Fruit fly (Drosophila melanogaster) whole organism, embryonic: ENCODE data around the gene Nph.

ENCODE experiments used
- Awh ChIP-seq: fragments of 200-800 bp; sonication (Bioruptor generic); IDR thresholded peaks from 2 replicates; pipeline ENCODE4, ENCODE4 v1.3.6; 2022; ENCODE audit warnings: missing biosample characterization, missing genetic modification characterization
- B-H1 ChIP-seq: fragments of 200-800 bp; sonication (Bioruptor generic); IDR thresholded peaks from 3 replicates; pipeline ENCODE4 v1.3.6; 2022; ENCODE audit warnings: missing biosample characterization, missing genetic modification characterization
- CG10209 ChIP-seq: fragments of 200-800 bp; sonication (Bioruptor generic); optimal IDR thresholded peaks from 3 replicates; lab custom pipeline; 2017; ENCODE audit warnings: missing biosample characterization, mild to moderate bottlenecking, missing genetic modification characterization, missing genetic modification reagents
- CG1024 ChIP-seq: fragments of 200-800 bp; sonication (Bioruptor generic); IDR thresholded peaks from 2 replicates; pipeline ENCODE4 v1.3.6; 2022; ENCODE audit warnings: missing biosample characterization, missing genetic modification characterization
- CG10267 ChIP-seq: fragments of 200-800 bp; sonication (Bioruptor generic); optimal IDR thresholded peaks from 2 replicates; lab custom pipeline; 2018; ENCODE audit warnings: missing biosample characterization, mild to moderate bottlenecking, missing genetic modification characterization, moderate library complexity
- CG10366 ChIP-seq: fragments of 200-800 bp; sonication (Bioruptor generic); IDR thresholded peaks from 2 replicates; pipeline ENCODE4 v1.3.6; 2022; ENCODE audit warnings: missing biosample characterization, missing genetic modification characterization
- CG11085 ChIP-seq: fragments of 200-800 bp; sonication (Bioruptor generic); IDR thresholded peaks from 2 replicates; pipeline ENCODE4 v1.3.6; 2022; ENCODE audit warnings: missing biosample characterization, missing genetic modification characterization
- CG11398 ChIP-seq: fragments of 200-800 bp; sonication (Bioruptor generic); optimal IDR thresholded peaks from 2 replicates; lab custom pipeline; 2016; ENCODE audit warnings: missing biosample characterization, missing genetic modification characterization
- CG12104 ChIP-seq: fragments of 200-800 bp; sonication (Bioruptor generic); optimal IDR thresholded peaks from 3 replicates; lab custom pipeline; 2016; ENCODE audit warnings: missing biosample characterization, missing genetic modification characterization
- CG15073 ChIP-seq: fragments of 200-800 bp; sonication (Bioruptor generic); optimal IDR thresholded peaks from 2 replicates; lab custom pipeline; 2016; ENCODE audit warnings: missing biosample characterization, missing genetic modification characterization
- CG15479 ChIP-seq: fragments of 200-800 bp; sonication (Bioruptor generic); optimal IDR thresholded peaks from 3 replicates; lab custom pipeline; 2019; ENCODE audit warnings: missing biosample characterization, mild to moderate bottlenecking, missing genetic modification characterization, moderate library complexity
- CG34422 ChIP-seq: fragments of 200-800 bp; sonication (Bioruptor generic); IDR thresholded peaks from 3 replicates; pipeline ENCODE4 v1.3.6; 2022; ENCODE audit warnings: missing biosample characterization, missing genetic modification characterization
- CG4328 ChIP-seq: fragments of 200-800 bp; sonication (Bioruptor generic); optimal IDR thresholded peaks from 3 replicates; lab custom pipeline; 2017; ENCODE audit warnings: missing biosample characterization, missing genetic modification reagents, missing genetic modification characterization
- CG4820 ChIP-seq: fragments of 200-800 bp; sonication (Bioruptor generic); optimal IDR thresholded peaks from 3 replicates; lab custom pipeline; 2016; ENCODE audit warnings: missing biosample characterization, missing genetic modification characterization
- CG6765 ChIP-seq: fragments of 200-800 bp; sonication (Bioruptor generic); optimal IDR thresholded peaks from 3 replicates; lab custom pipeline; 2017; ENCODE audit warnings: missing biosample characterization, mild to moderate bottlenecking, missing genetic modification characterization
- CG8478 ChIP-seq: fragments of >200 bp; optimal IDR thresholded peaks from 2 replicates; lab custom pipeline; 2018
- CG9609 ChIP-seq: fragments of 200-800 bp; sonication (Bioruptor generic); optimal IDR thresholded peaks from 3 replicates; lab custom pipeline; 2016; ENCODE audit warnings: missing biosample characterization, missing genetic modification characterization
- Dad ChIP-seq: fragments of 200-800 bp; sonication (Bioruptor generic); optimal IDR thresholded peaks from 3 replicates; lab custom pipeline; 2016; ENCODE audit warnings: missing biosample characterization, missing genetic modification characterization
- Doc2 ChIP-seq: fragments of 200-800 bp; sonication (Bioruptor generic); IDR thresholded peaks from 2 replicates; pipeline ENCODE4 v1.3.6; 2022; ENCODE audit warnings: missing biosample characterization, missing genetic modification characterization
- E2f1 ChIP-seq: fragments of 200-800 bp; sonication (Bioruptor generic); IDR thresholded peaks from 2 replicates; pipeline ENCODE4 v1.3.6; 2022; ENCODE audit warnings: missing biosample characterization, missing genetic modification characterization
- Gug ChIP-seq: fragments of 200-800 bp; sonication (Bioruptor generic); IDR thresholded peaks from 4 replicates; pipeline ENCODE4 v1.3.6; 2022; ENCODE audit warnings: missing biosample characterization, missing genetic modification characterization
- Hand ChIP-seq: fragments of 200-800 bp; sonication (Bioruptor generic); optimal IDR thresholded peaks from 2 replicates; lab custom pipeline; 2017; ENCODE audit warnings: mild to moderate bottlenecking, missing biosample characterization, missing genetic modification reagents, missing genetic modification characterization
- Hr78 ChIP-seq, 2 experiments: fragments of 200-800 bp in 1 of 2; fragments of >200 bp in 1 of 2; sonication (Bioruptor generic) in 1 of 2; optimal IDR thresholded peaks; 2 replicates each; lab custom pipeline; 2017 to 2019; ENCODE audit warnings: missing biosample characterization in 2 of 2, missing genetic modification characterization in 2 of 2, mild to moderate bottlenecking in 1 of 2, moderate library complexity in 1 of 2
- MTF-1 ChIP-seq: fragments of 200-800 bp; sonication (Bioruptor generic); optimal IDR thresholded peaks from 2 replicates; lab custom pipeline; 2018; ENCODE audit warnings: missing biosample characterization, mild to moderate bottlenecking, missing genetic modification characterization, borderline replicate concordance
- Opbp ChIP-seq: fragments of 200-800 bp; sonication (Bioruptor generic); IDR thresholded peaks from 3 replicates; pipeline ENCODE4 v1.3.6; 2022; ENCODE audit warnings: missing biosample characterization, missing genetic modification characterization; ENCODE audit not compliant: partially characterized antibody
- Ptx1 ChIP-seq: fragments of 200-800 bp; sonication (Bioruptor generic); IDR thresholded peaks from 2 replicates; pipeline ENCODE4 v1.3.6; 2022; ENCODE audit warnings: missing biosample characterization, missing genetic modification characterization
- Sin3A ChIP-seq: fragments of >200 bp; optimal IDR thresholded peaks from 2 replicates; lab custom pipeline; 2018
- Sox100B ChIP-seq: fragments of 200-800 bp; sonication (Bioruptor generic); optimal IDR thresholded peaks from 3 replicates; lab custom pipeline; 2018; ENCODE audit warnings: missing biosample characterization, mild to moderate bottlenecking, missing genetic modification characterization
- Ssrp ChIP-seq: fragments of 200-800 bp; sonication (Bioruptor generic); optimal IDR thresholded peaks from 2 replicates; lab custom pipeline; 2018; ENCODE audit warnings: missing biosample characterization, mild to moderate bottlenecking, missing genetic modification characterization, moderate library complexity
- az2 ChIP-seq: fragments of 200-800 bp; sonication (Bioruptor generic); optimal IDR thresholded peaks from 3 replicates; lab custom pipeline; 2016; ENCODE audit warnings: missing biosample characterization, missing genetic modification characterization
- caup ChIP-seq: fragments of 200-800 bp; sonication (Bioruptor generic); optimal IDR thresholded peaks from 3 replicates; lab custom pipeline; 2017; ENCODE audit warnings: missing biosample characterization, mild to moderate bottlenecking, missing genetic modification characterization, moderate library complexity; ENCODE audit not compliant: severe bottlenecking
- ci ChIP-seq: fragments of 200-800 bp; sonication (Bioruptor generic); IDR thresholded peaks from 3 replicates; pipeline ENCODE4 v1.3.6; 2022; ENCODE audit warnings: missing biosample characterization, missing genetic modification characterization
- dimm ChIP-seq: fragments of 200-800 bp; sonication (Bioruptor generic); IDR thresholded peaks from 2 replicates; pipeline ENCODE4 v1.3.6; 2022; ENCODE audit warnings: missing biosample characterization, missing genetic modification characterization
- gce ChIP-seq: fragments of 200-800 bp; sonication (Bioruptor generic); IDR thresholded peaks from 3 replicates; pipeline ENCODE4 v1.3.6; 2022; ENCODE audit warnings: missing biosample characterization, missing genetic modification characterization
- grn ChIP-seq: fragments of 200-800 bp; sonication (Bioruptor generic); optimal IDR thresholded peaks from 3 replicates; lab custom pipeline; 2017; ENCODE audit warnings: missing biosample characterization, missing genetic modification characterization
- gsb-n ChIP-seq: fragments of 200-800 bp; sonication (Bioruptor generic); optimal IDR thresholded peaks from 3 replicates; lab custom pipeline; 2018; ENCODE audit warnings: missing biosample characterization, mild to moderate bottlenecking, missing genetic modification characterization
- hb ChIP-seq: fragments of 200-800 bp; sonication (Bioruptor generic); IDR thresholded peaks from 3 replicates; pipeline ENCODE4 v1.3.6; 2022; ENCODE audit warnings: missing biosample characterization, missing genetic modification characterization; ENCODE audit not compliant: partially characterized antibody
- her ChIP-seq: fragments of 200-800 bp; sonication (Bioruptor generic); optimal IDR thresholded peaks from 2 replicates; lab custom pipeline; 2016; ENCODE audit warnings: missing biosample characterization, missing genetic modification characterization
- lov ChIP-seq, 2 experiments: fragments of 200-800 bp in 1 of 2; fragments of >200 bp in 1 of 2; sonication (Bioruptor generic) in 1 of 2; IDR thresholded peaks in 1 of 2; optimal IDR thresholded peaks in 1 of 2; 2 replicates in 1 of 2; 3 replicates in 1 of 2; pipeline versions ENCODE4 v1.3.6 to Lab custom; 2017 to 2022; ENCODE audit warnings: missing biosample characterization in 1 of 2, missing genetic modification characterization in 1 of 2
- mam ChIP-seq: fragments of 200-800 bp; sonication (Bioruptor generic); optimal IDR thresholded peaks from 3 replicates; lab custom pipeline; 2016; ENCODE audit warnings: missing biosample characterization, missing genetic modification characterization
- p53 ChIP-seq: fragments of 200-800 bp; sonication (Bioruptor generic); optimal IDR thresholded peaks from 2 replicates; lab custom pipeline; 2016; ENCODE audit warnings: missing biosample characterization, missing genetic modification characterization
- phol ChIP-seq: fragments of 200-800 bp; sonication (Bioruptor generic); optimal IDR thresholded peaks from 3 replicates; lab custom pipeline; 2018; ENCODE audit warnings: missing biosample characterization, mild to moderate bottlenecking, missing genetic modification characterization, moderate library complexity
- pita ChIP-seq: fragments of 200-800 bp; sonication (Bioruptor generic); optimal IDR thresholded peaks from 2 replicates; lab custom pipeline; 2017; ENCODE audit warnings: missing biosample characterization, mild to moderate bottlenecking, missing genetic modification characterization
- pum ChIP-seq: fragments of 200-800 bp; sonication (Bioruptor generic); optimal IDR thresholded peaks from 2 replicates; lab custom pipeline; 2016; ENCODE audit warnings: missing biosample characterization, missing genetic modification characterization
- row ChIP-seq: fragments of 200-800 bp; sonication (Bioruptor generic); IDR thresholded peaks from 3 replicates; pipeline ENCODE4 v1.3.6; 2022; ENCODE audit warnings: missing biosample characterization, missing genetic modification characterization
- salm ChIP-seq: fragments of 200-800 bp; sonication (Bioruptor generic); optimal IDR thresholded peaks from 2 replicates; lab custom pipeline; 2018; ENCODE audit warnings: missing biosample characterization, mild to moderate bottlenecking, missing genetic modification characterization
- tap ChIP-seq: fragments of 200-800 bp; optimal IDR thresholded peaks from 3 replicates; lab custom pipeline; 2019; ENCODE audit warnings: missing biosample characterization, mild to moderate bottlenecking, missing genetic modification characterization, moderate library complexity
- tup ChIP-seq: fragments of 200-800 bp; sonication (Bioruptor generic); optimal IDR thresholded peaks from 2 replicates; lab custom pipeline; 2016; ENCODE audit warnings: missing biosample characterization, mild to moderate bottlenecking, missing genetic modification characterization, moderate library complexity
- tx ChIP-seq: fragments of 200-800 bp; sonication (Bioruptor generic); optimal IDR thresholded peaks from 2 replicates; lab custom pipeline; 2016; ENCODE audit warnings: missing biosample characterization, missing genetic modification characterization

The Nph gene

DNA sequence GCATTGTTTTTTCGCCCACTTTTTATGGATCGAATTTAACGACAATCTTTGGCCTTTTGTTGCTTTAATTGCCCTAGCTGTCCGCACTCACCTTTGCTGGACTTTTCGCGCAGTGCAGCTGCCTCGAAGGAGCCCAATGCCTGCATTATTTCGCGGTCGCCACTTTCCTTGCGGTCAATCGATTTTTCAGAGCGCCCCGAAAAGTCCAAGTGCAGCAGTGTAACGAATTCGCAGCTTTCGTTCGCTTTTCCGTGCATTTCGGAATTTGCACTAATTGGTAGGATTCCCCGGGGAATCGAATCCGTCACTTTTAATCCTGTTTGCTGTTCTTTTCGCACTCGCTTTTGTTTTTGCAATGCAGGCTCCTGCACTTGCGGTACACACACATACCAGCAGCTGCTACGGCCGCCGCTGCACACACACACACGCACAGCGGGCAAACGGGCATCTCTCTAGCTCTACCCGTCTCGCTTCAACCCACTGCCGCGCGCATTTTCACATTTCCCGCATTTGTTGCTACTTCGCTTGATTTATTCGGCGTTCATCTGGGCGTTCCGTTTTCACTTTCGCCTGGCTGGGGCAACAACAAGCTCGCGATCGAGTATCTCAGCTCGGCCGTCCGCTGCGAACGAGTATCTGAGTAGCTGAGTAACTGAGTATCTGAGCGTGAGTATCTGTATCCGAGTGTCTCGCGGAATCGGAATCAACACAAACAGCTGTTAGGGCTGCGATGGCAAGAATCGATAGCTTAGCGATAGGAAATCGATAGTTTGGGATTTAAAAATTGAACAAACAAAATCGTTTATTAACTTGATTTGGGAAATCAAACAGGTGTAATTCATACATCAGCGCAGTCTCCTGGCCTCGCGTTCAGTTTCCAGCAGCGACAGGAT lies 17.1 kb upstream of the Nph start, which contains the start of gene Mgat2 (continued):
- TF ChIP-seq B-H1, result no peak
- TF ChIP-seq Sin3A, result no peak
- no peak for TF ChIP-seq Dad (GFP tag; lab: Kevin White, UChicago)
- no peak for TF ChIP-seq CG4820
- no peak for TF ChIP-seq Ptx1
- TF ChIP-seq CG15479 (GFP tag; lab: Kevin White, UChicago), result peak; percentile 59
- TF ChIP-seq CG4328 (GFP tag; lab: Kevin White, UChicago), result peak; percentile 9
- no peak for TF ChIP-seq Doc2 (GFP tag; lab: Robert Waterston, UW)
- TF ChIP-seq tap (tag; lab: Kevin White, UChicago), result peak; percentile 65
- TF ChIP-seq Opbp, result peak; percentile 81
- peak; percentile 75 for TF ChIP-seq her (GFP tag; lab: Kevin White, UChicago)
- TF ChIP-seq CG12104 (GFP tag; lab: Kevin White, UChicago), result no peak
- peak; percentile 67; the same call in 1 of the 2 replicates for TF ChIP-seq Awh
- TF ChIP-seq Ssrp (tag; lab: Kevin White, UChicago), result no peak
- peak; percentile 31; the same call in 1 of the 3 replicates for TF ChIP-seq gce
- TF ChIP-seq salm (tag; lab: Kevin White, UChicago), result peak; percentile 49
- no peak for TF ChIP-seq dimm (GFP tag; lab: Robert Waterston, UW)
- TF ChIP-seq CG6765 (GFP tag; lab: Kevin White, UChicago), result peak; percentile 28
- TF ChIP-seq grn (GFP tag; lab: Kevin White, UChicago), result peak; percentile 27
- TF ChIP-seq ci (GFP tag; lab: Robert Waterston, UW), result peak; percentile 78
- no peak for TF ChIP-seq Hr78 (GFP tag; optimal IDR thresholded peaks at IDR 0.05; lab: Kevin White, UChicago)
- no peak for TF ChIP-seq Sox100B (GFP tag; lab: Kevin White, UChicago)
- TF ChIP-seq CG34422, result peak; percentile 79; the same call in 1 of the 3 replicates
- peak; percentile 58 for TF ChIP-seq CG8478 (lab: Kevin White, UChicago)
- no peak for TF ChIP-seq phol (tag; lab: Kevin White, UChicago)
- TF ChIP-seq row (GFP tag; lab: Robert Waterston, UW), result no peak
- TF ChIP-seq mam (GFP tag; lab: Kevin White, UChicago), result no peak
- no peak; the same call in 1 of the 2 replicates for TF ChIP-seq CG1024 (GFP tag; lab: Robert Waterston, UW)
- peak; percentile 44 for TF ChIP-seq CG10267 (tag; lab: Kevin White, UChicago)
- TF ChIP-seq pita (GFP tag; lab: Kevin White, UChicago), result no peak
- TF ChIP-seq CG11398 (GFP tag; lab: Kevin White, UChicago), result peak; percentile 31
- TF ChIP-seq gsb-n (tag; lab: Kevin White, UChicago), result peak; percentile 33
- no peak for TF ChIP-seq caup
- TF ChIP-seq CG9609 (GFP tag; lab: Kevin White, UChicago), result no peak
- peak; percentile 62 for TF ChIP-seq MTF-1 (GFP tag; lab: Kevin White, UChicago)
- no peak for TF ChIP-seq CG15073 (GFP tag; lab: Kevin White, UChicago)
- peak; percentile 31 for TF ChIP-seq Hand
- TF ChIP-seq p53 (GFP tag; lab: Kevin White, UChicago), result no peak
- no peak for TF ChIP-seq lov (optimal IDR thresholded peaks at IDR 0.05; lab: Kevin White, UChicago)
- TF ChIP-seq lov (GFP tag; IDR thresholded peaks at IDR 0.05; lab: Robert Waterston, UW), result 0 out of 3 replicates have a peak, but pooled peaks have one; percentile 29
- TF ChIP-seq az2, result no peak
- no peak for TF ChIP-seq CG10366 (GFP tag; lab: Robert Waterston, UW)
- TF ChIP-seq CG10209 (GFP tag; lab: Kevin White, UChicago), result no peak
- no peak for TF ChIP-seq tx (GFP tag; lab: Kevin White, UChicago)
- TF ChIP-seq E2f1 (GFP tag; lab: Robert Waterston, UW), result peak; percentile 49; the same call in 1 of the 2 replicates
- no peak for TF ChIP-seq pum (GFP tag; lab: Kevin White, UChicago)
- no peak for TF ChIP-seq tup (GFP tag; lab: Kevin White, UChicago)
- no peak for TF ChIP-seq Gug (GFP tag; lab: Robert Waterston, UW)
- no peak for TF ChIP-seq CG11085
- TF ChIP-seq hb (GFP tag; lab: Robert Waterston, UW), result peak; percentile 75
